Fruit fly (Drosophila melanogaster) whole organism, embryonic: ENCODE data around the gene sti.

Experiments used
- Antp ChIP-seq: fragments of 200-800 bp; sonication (Bioruptor generic); optimal IDR thresholded peaks from 3 replicates; lab custom pipeline; 2016; ENCODE audit warnings: missing biosample characterization, missing genetic modification characterization
- B-H1 ChIP-seq: fragments of 200-800 bp; sonication (Bioruptor generic); IDR thresholded peaks from 3 replicates; pipeline ENCODE4 v1.3.6; 2022; ENCODE audit warnings: missing biosample characterization, missing genetic modification characterization
- Bteb2 ChIP-seq: fragments of 200-800 bp; sonication (Bioruptor generic); optimal IDR thresholded peaks from 2 replicates; lab custom pipeline; 2016; ENCODE audit warnings: missing biosample characterization, missing genetic modification characterization
- CG11695 ChIP-seq: fragments of 200-800 bp; sonication (Bioruptor generic); IDR thresholded peaks from 3 replicates; pipeline ENCODE4 v1.3.6; 2022; ENCODE audit warnings: missing biosample characterization, missing genetic modification characterization
- CG11723 ChIP-seq: fragments of 200-800 bp; sonication (Bioruptor generic); optimal IDR thresholded peaks from 2 replicates; lab custom pipeline; 2017; ENCODE audit warnings: missing biosample characterization, mild to moderate bottlenecking, missing genetic modification characterization
- CG12391 ChIP-seq: fragments of 200-800 bp; sonication (Bioruptor generic); optimal IDR thresholded peaks from 3 replicates; lab custom pipeline; 2018; ENCODE audit warnings: missing biosample characterization, mild to moderate bottlenecking, missing genetic modification characterization, moderate library complexity
- CG12744 ChIP-seq: fragments of 200-800 bp; sonication (Bioruptor generic); optimal IDR thresholded peaks from 2 replicates; lab custom pipeline; 2016; ENCODE audit warnings: missing biosample characterization, missing genetic modification characterization
- CG13424 ChIP-seq: fragments of 200-800 bp; sonication (Bioruptor generic); optimal IDR thresholded peaks from 2 replicates; lab custom pipeline; 2019; ENCODE audit warnings: missing biosample characterization, mild to moderate bottlenecking, missing genetic modification characterization, moderate library complexity
- CG13624 ChIP-seq: fragments of 200-800 bp; sonication (Bioruptor generic); optimal IDR thresholded peaks from 2 replicates; lab custom pipeline; 2016; ENCODE audit warnings: missing biosample characterization, missing genetic modification characterization
- CG15269 ChIP-seq: fragments of 200-800 bp; sonication (Bioruptor generic); optimal IDR thresholded peaks from 2 replicates; lab custom pipeline; 2018; ENCODE audit warnings: missing biosample characterization, mild to moderate bottlenecking, missing genetic modification characterization, moderate library complexity
- CG15479 ChIP-seq: fragments of 200-800 bp; sonication (Bioruptor generic); optimal IDR thresholded peaks from 3 replicates; lab custom pipeline; 2019; ENCODE audit warnings: missing biosample characterization, mild to moderate bottlenecking, missing genetic modification characterization, moderate library complexity
- CG17361 ChIP-seq: fragments of 200-800 bp; sonication (Bioruptor generic); IDR thresholded peaks from 3 replicates; pipeline ENCODE4 v1.3.6; 2022; ENCODE audit warnings: missing biosample characterization, missing genetic modification characterization
- CG18011 ChIP-seq: fragments of 200-800 bp; sonication (Bioruptor generic); optimal IDR thresholded peaks from 2 replicates; lab custom pipeline; 2017; ENCODE audit warnings: missing biosample characterization, missing genetic modification characterization, mild to moderate bottlenecking, moderate library complexity, missing genotype
- CG2116 ChIP-seq: fragments of 200-800 bp; sonication (Bioruptor generic); optimal IDR thresholded peaks from 3 replicates; lab custom pipeline; 2018; ENCODE audit warnings: missing biosample characterization, mild to moderate bottlenecking, missing genetic modification characterization
- CG3407 ChIP-seq: fragments of 200-800 bp; sonication (Bioruptor generic); optimal IDR thresholded peaks from 2 replicates; lab custom pipeline; 2018; ENCODE audit warnings: missing biosample characterization, mild to moderate bottlenecking, missing genetic modification characterization
- CG5180 ChIP-seq: fragments of 200-800 bp; sonication (Bioruptor generic); optimal IDR thresholded peaks from 3 replicates; lab custom pipeline; 2017; ENCODE audit warnings: missing biosample characterization, missing genetic modification characterization, mild to moderate bottlenecking, moderate library complexity, missing genetic modification reagents
- CG7357 ChIP-seq: fragments of 200-800 bp; sonication (Bioruptor generic); IDR thresholded peaks from 3 replicates; pipeline ENCODE4 v1.3.6; 2022; ENCODE audit warnings: missing biosample characterization, missing genetic modification characterization
- CG9215 ChIP-seq: fragments of 200-800 bp; sonication (Bioruptor generic); IDR thresholded peaks from 2 replicates; pipeline ENCODE4 v1.3.6; 2022; ENCODE audit warnings: missing biosample characterization, missing genetic modification characterization
- E2f2 ChIP-seq: fragments of 200-800 bp; sonication (Bioruptor generic); IDR thresholded peaks from 2 replicates; pipeline ENCODE4 v1.3.6; 2022; ENCODE audit warnings: missing biosample characterization, missing genetic modification characterization
- Fer1 ChIP-seq: fragments of 200-800 bp; sonication (Bioruptor generic); optimal IDR thresholded peaks from 2 replicates; lab custom pipeline; 2017; ENCODE audit warnings: missing biosample characterization, mild to moderate bottlenecking, missing genetic modification characterization
- Jarid2 ChIP-seq: fragments of 200-800 bp; sonication (Bioruptor generic); optimal IDR thresholded peaks from 3 replicates; lab custom pipeline; 2017; ENCODE audit warnings: mild to moderate bottlenecking, missing biosample characterization, missing genetic modification reagents, missing genetic modification characterization
- MBD-R2 ChIP-seq: fragments of 200-800 bp; sonication (Bioruptor generic); IDR thresholded peaks from 2 replicates; pipeline ENCODE4 v1.3.6; 2022; ENCODE audit warnings: missing biosample characterization, missing genetic modification characterization
- Rfx ChIP-seq: fragments of 200-800 bp; sonication (Bioruptor generic); IDR thresholded peaks from 2 replicates; pipeline ENCODE4 v1.3.6; 2022; ENCODE audit warnings: missing biosample characterization, missing genetic modification characterization
- Trl ChIP-seq, 3 experiments: fragments of >200 bp in 2 of 3; fragments of 200-800 bp in 1 of 3; sonication (Bioruptor generic) in 1 of 3; optimal IDR thresholded peaks; 2 replicates in 1 of 3; 3 replicates in 2 of 3; lab custom pipeline; 2016 to 2017; ENCODE audit warnings: missing biosample characterization in 1 of 3, missing genetic modification characterization in 1 of 3
- Xbp1 ChIP-seq: fragments of 200-800 bp; sonication (Bioruptor generic); optimal IDR thresholded peaks from 3 replicates; lab custom pipeline; 2016; ENCODE audit warnings: missing biosample characterization, mild to moderate bottlenecking, missing genetic modification characterization
- ara ChIP-seq: fragments of 200-800 bp; sonication (Bioruptor generic); IDR thresholded peaks from 2 replicates; pipeline ENCODE4 v1.3.6; 2022; ENCODE audit warnings: missing biosample characterization, missing genetic modification characterization
- bbx ChIP-seq: fragments of 200-800 bp; sonication (Bioruptor generic); IDR thresholded peaks from 2 replicates; pipeline ENCODE4 v1.3.6; 2022; ENCODE audit warnings: missing biosample characterization, missing genetic modification characterization; ENCODE audit not compliant: partially characterized antibody
- caup ChIP-seq: fragments of 200-800 bp; sonication (Bioruptor generic); optimal IDR thresholded peaks from 3 replicates; lab custom pipeline; 2017; ENCODE audit warnings: missing biosample characterization, mild to moderate bottlenecking, missing genetic modification characterization, moderate library complexity; ENCODE audit not compliant: severe bottlenecking
- chm ChIP-seq: fragments of 200-800 bp; sonication (Bioruptor generic); IDR thresholded peaks from 2 replicates; pipeline ENCODE4 v1.3.6; 2022; ENCODE audit warnings: missing biosample characterization, missing genetic modification characterization
- ci ChIP-seq: fragments of 200-800 bp; sonication (Bioruptor generic); IDR thresholded peaks from 3 replicates; pipeline ENCODE4 v1.3.6; 2022; ENCODE audit warnings: missing biosample characterization, missing genetic modification characterization
- dm ChIP-seq: fragments of 200-800 bp; sonication (Bioruptor generic); optimal IDR thresholded peaks from 3 replicates; lab custom pipeline; 2016; ENCODE audit warnings: missing biosample characterization, missing genetic modification characterization
- eve ChIP-seq, 2 experiments: fragments of >200 bp; optimal IDR thresholded peaks; 2 replicates each; lab custom pipeline; 2017; ENCODE audit warnings: missing biosample characterization in 2 of 2, missing genetic modification characterization in 2 of 2
- exex ChIP-seq: fragments of 200-800 bp; sonication (Bioruptor generic); optimal IDR thresholded peaks from 4 replicates; lab custom pipeline; 2018; ENCODE audit warnings: missing biosample characterization, mild to moderate bottlenecking, missing genetic modification characterization, moderate library complexity
- gem ChIP-seq: fragments of 200-800 bp; sonication (Bioruptor generic); optimal IDR thresholded peaks from 2 replicates; lab custom pipeline; 2019; ENCODE audit warnings: missing biosample characterization, mild to moderate bottlenecking, missing genetic modification characterization, moderate library complexity
- her ChIP-seq: fragments of 200-800 bp; sonication (Bioruptor generic); optimal IDR thresholded peaks from 2 replicates; lab custom pipeline; 2016; ENCODE audit warnings: missing biosample characterization, missing genetic modification characterization
- kah ChIP-seq: fragments of 200-800 bp; sonication (Bioruptor generic); optimal IDR thresholded peaks from 2 replicates; lab custom pipeline; 2018; ENCODE audit warnings: missing biosample characterization, mild to moderate bottlenecking, missing genetic modification characterization
- knrl ChIP-seq: fragments of 200-800 bp; sonication (Bioruptor generic); IDR thresholded peaks from 3 replicates; pipeline ENCODE4 v1.3.6; 2022; ENCODE audit warnings: missing biosample characterization, missing genetic modification characterization; ENCODE audit not compliant: partially characterized antibody
- mld ChIP-seq: fragments of 200-800 bp; sonication (Bioruptor generic); IDR thresholded peaks from 3 replicates; pipeline ENCODE4 v1.3.6; 2022; ENCODE audit warnings: missing biosample characterization, missing genetic modification characterization; ENCODE audit not compliant: partially characterized antibody
- nerfin-2 ChIP-seq: fragments of 200-800 bp; sonication (Bioruptor generic); IDR thresholded peaks from 2 replicates; pipeline ENCODE4 v1.3.6; 2022; ENCODE audit warnings: missing biosample characterization, missing genetic modification characterization; ENCODE audit not compliant: partially characterized antibody
- onecut ChIP-seq: fragments of 200-800 bp; sonication (Bioruptor generic); IDR thresholded peaks from 2 replicates; pipeline ENCODE4 v1.3.6; 2022; ENCODE audit warnings: missing biosample characterization, missing genetic modification characterization
- pfk ChIP-seq: fragments of 200-800 bp; sonication (Bioruptor generic); optimal IDR thresholded peaks from 2 replicates; lab custom pipeline; 2018; ENCODE audit warnings: missing biosample characterization, mild to moderate bottlenecking, missing genetic modification characterization, moderate library complexity
- prd ChIP-seq, 3 experiments: fragments of >200 bp in 2 of 3; fragments of 200-800 bp in 1 of 3; sonication (Bioruptor generic) in 1 of 3; optimal IDR thresholded peaks in 2 of 3; IDR thresholded peaks in 1 of 3; 2 replicates in 2 of 3; 3 replicates in 1 of 3; pipeline versions ENCODE4 v1.3.6 to Lab custom; 2017 to 2022; ENCODE audit warnings: missing biosample characterization in 1 of 3, missing genetic modification characterization in 1 of 3
- run ChIP-seq: fragments of 200-800 bp; sonication (Bioruptor generic); optimal IDR thresholded peaks from 3 replicates; lab custom pipeline; 2018; ENCODE audit warnings: missing biosample characterization, mild to moderate bottlenecking, missing genetic modification characterization
- so ChIP-seq: fragments of 200-800 bp; sonication (Bioruptor generic); IDR thresholded peaks from 3 replicates; pipeline ENCODE4 v1.3.6; 2022; ENCODE audit warnings: missing biosample characterization, missing genetic modification characterization
- tin ChIP-seq: fragments of 200-800 bp; sonication (Bioruptor generic); optimal IDR thresholded peaks from 3 replicates; lab custom pipeline; 2016; ENCODE audit warnings: missing biosample characterization, missing genetic modification characterization
- tll ChIP-seq, 2 experiments: fragments of 200-800 bp in 1 of 2; fragments of >200 bp in 1 of 2; sonication (Bioruptor generic) in 1 of 2; optimal IDR thresholded peaks; 2 replicates each; lab custom pipeline; 2017 to 2019; ENCODE audit warnings: missing biosample characterization in 2 of 2, missing genetic modification characterization in 2 of 2, mild to moderate bottlenecking in 1 of 2, moderate library complexity in 1 of 2
- unpg ChIP-seq: fragments of 200-800 bp; sonication (Bioruptor generic); optimal IDR thresholded peaks from 3 replicates; lab custom pipeline; 2018; ENCODE audit warnings: missing biosample characterization, mild to moderate bottlenecking, missing genetic modification characterization, moderate library complexity
- z ChIP-seq: fragments of 200-800 bp; sonication (Bioruptor generic); IDR thresholded peaks from 3 replicates; pipeline ENCODE4 v1.3.6; 2022; ENCODE audit warnings: missing biosample characterization, missing genetic modification characterization

sti gene

dm6 chr3L:12484948-12485347, 29.7 kb downstream of the sti start, which contains the start of gene CG10663 (continued):
- TF ChIP-seq Rfx (GFP tag; lab: Robert Waterston, UW) (peak; percentile 45; the same call in 1 of the 2 replicates), her (GFP tag; lab: Kevin White, UChicago) (no peak), kah (GFP tag; lab: Kevin White, UChicago) (peak; percentile 15), Antp (GFP tag; lab: Kevin White, UChicago) (peak; percentile 22), onecut (0 out of 2 replicates have a peak, but pooled peaks have one; percentile 25), eve (GFP tag; optimal IDR thresholded peaks at IDR 0.05; lab: Kevin White, UChicago) (no peak), CG13424 (tag; lab: Kevin White, UChicago) (no peak), tin (GFP tag; lab: Kevin White, UChicago) (no peak), CG2116 (GFP tag; lab: Kevin White, UChicago) (no peak), CG3407 (no peak), MBD-R2 (GFP tag; lab: Robert Waterston, UW) (0 out of 2 replicates have a peak, but pooled peaks have one; percentile 10), CG18011 (GFP tag; lab: Kevin White, UChicago) (no peak), bbx (GFP tag; lab: Robert Waterston, UW) (peak; percentile 60; the same call in 1 of the 2 replicates), nerfin-2 (GFP tag; lab: Robert Waterston, UW) (peak; percentile 45; the same call in 1 of the 2 replicates), CG5180 (GFP tag; lab: Kevin White, UChicago) (peak; percentile 81), Trl (optimal IDR thresholded peaks at IDR 0.05; lab: Kevin White, UChicago) (peak; percentile 2 to 17), Trl (GFP tag; optimal IDR thresholded peaks at IDR 0.05; lab: Kevin White, UChicago) (peak; percentile 4), Bteb2 (GFP tag; lab: Kevin White, UChicago) (no peak), ara (GFP tag; lab: Robert Waterston, UW) (peak; percentile 38; the same call in 1 of the 2 replicates), prd (optimal IDR thresholded peaks at IDR 0.05; lab: Kevin White, UChicago) (no peak), prd (GFP tag; IDR thresholded peaks at IDR 0.05; lab: Robert Waterston, UW) (0 out of 3 replicates have a peak, but pooled peaks have one; percentile 37), CG7357 (no peak), run (no peak), CG12391 (peak; percentile 11), pfk (GFP tag; lab: Kevin White, UChicago) (peak; percentile 94), CG17361 (GFP tag; lab: Robert Waterston, UW) (no peak), CG11723 (GFP tag; lab: Kevin White, UChicago) (peak; percentile 33), Jarid2 (peak; percentile 89), mld (GFP tag; lab: Robert Waterston, UW) (peak; percentile 34; the same call in 1 of the 3 replicates), CG15269 (tag; lab: Kevin White, UChicago) (peak; percentile 8), CG15479 (GFP tag; lab: Kevin White, UChicago) (no peak), knrl (GFP tag; lab: Robert Waterston, UW) (peak; percentile 35; the same call in 1 of the 3 replicates), B-H1 (peak; percentile 17; the same call in 1 of the 3 replicates), gem (tag; lab: Kevin White, UChicago) (peak; percentile 5), tll (GFP tag; optimal IDR thresholded peaks at IDR 0.05; lab: Kevin White, UChicago) (peak in 1 of 2 experiments; percentile 79), Xbp1 (peak; percentile 1), Fer1 (GFP tag; lab: Kevin White, UChicago) (no peak), CG13624 (peak; percentile 10), CG12744 (GFP tag; lab: Kevin White, UChicago) (no peak), so (GFP tag; lab: Robert Waterston, UW) (peak; percentile 34; the same call in 1 of the 3 replicates), z (GFP tag; lab: Robert Waterston, UW) (0 out of 3 replicates have a peak, but pooled peaks have one; percentile 48), ci (GFP tag; lab: Robert Waterston, UW) (peak; percentile 72; the same call in 2 of the 3 replicates), E2f2 (GFP tag; lab: Robert Waterston, UW) (peak; percentile 24; the same call in 1 of the 2 replicates), caup (GFP tag; lab: Kevin White, UChicago) (peak; percentile 2), dm (GFP tag; lab: Kevin White, UChicago) (peak; percentile 45), CG9215 (GFP tag; lab: Robert Waterston, UW) (no peak), CG11695 (GFP tag; lab: Robert Waterston, UW) (peak; percentile 43; the same call in 1 of the 3 replicates), unpg (GFP tag; lab: Kevin White, UChicago) (peak; percentile 18), exex (tag; lab: Kevin White, UChicago) (no peak), chm (GFP tag; lab: Robert Waterston, UW) (peak; percentile 43; the same call in 1 of the 2 replicates)
